Worm (Caenorhabditis elegans): ENCODE results near the gene spp-29.

ce11 chrV:17700728-17701262 is 4.1 kb upstream of the spp-29 start, which contains the start of the genes Y26G10.5 and srh-32:
- TF ChIP-seq T26A5.8 (tag; optimal IDR thresholded peaks at IDR 0.05) (no peak), lin-35 (GFP tag; optimal IDR thresholded peaks at IDR 0.05) (no peak), unc-62 (GFP tag; optimal IDR thresholded peaks at IDR 0.05) (no peak), egl-18 (GFP tag; IDR thresholded peaks at IDR 0.05) (no peak), unc-130 (GFP tag; optimal IDR thresholded peaks at IDR 0.05) (no peak), hrde-1 (tag; optimal IDR thresholded peaks at IDR 0.05; ENCODE audit: borderline replicate concordance) (no peak), egrh-3 (GFP tag; IDR thresholded peaks at IDR 0.05) (no peak), rpc-1 (optimal IDR thresholded peaks at IDR 0.05) (no peak), rpc-1 (tag; optimal IDR thresholded peaks at IDR 0.05) (no peak)

Measured in whole organism, young adult.